Worm (Caenorhabditis elegans) whole organism, L3 larva: ENCODE measurements around the gene attf-4.

Experiments used
- R02D3.7 ChIP-seq: fragments of 150-350 bp; optimal IDR thresholded peaks from 2 replicates; lab custom pipeline; 2014; ENCODE audit warnings: missing biosample characterization, missing genetic modification characterization
- ZK546.5 ChIP-seq: sonication (generic microtip); optimal IDR thresholded peaks from 2 replicates; lab custom pipeline; 2017; ENCODE audit warnings: missing biosample characterization, missing genetic modification characterization
- aly-2 ChIP-seq: fragments of 150-350 bp; optimal IDR thresholded peaks from 2 replicates; lab custom pipeline; 2014; ENCODE audit warnings: missing biosample characterization, missing genetic modification characterization
- ama-1 ChIP-seq: fragments of 150-350 bp; optimal IDR thresholded peaks from 2 replicates; lab custom pipeline; 2018
- ceh-28 ChIP-seq: fragments of 150-350 bp; optimal IDR thresholded peaks from 2 replicates; lab custom pipeline; 2014; ENCODE audit warnings: missing biosample characterization, missing genetic modification reagents, missing genetic modification characterization
- ceh-9 ChIP-seq: sonication (generic microtip); optimal IDR thresholded peaks from 2 replicates; lab custom pipeline; 2018; ENCODE audit warnings: missing biosample characterization, missing genetic modification characterization
- daf-12 ChIP-seq: fragments of 150-350 bp; optimal IDR thresholded peaks from 2 replicates; lab custom pipeline; 2014; ENCODE audit warnings: missing biosample characterization, missing genetic modification reagents, missing genetic modification characterization
- egl-27 ChIP-seq: sonication (generic microtip); optimal IDR thresholded peaks from 4 replicates; lab custom pipeline; 2017; ENCODE audit warnings: missing biosample characterization, missing genetic modification reagents, missing genetic modification characterization
- egl-5 ChIP-seq: fragments of 150-350 bp; optimal IDR thresholded peaks from 2 replicates; lab custom pipeline; 2017; ENCODE audit warnings: missing biosample characterization, missing genetic modification reagents, missing genetic modification characterization, inconsistent platforms
- elt-1 ChIP-seq: fragments of 150-350 bp; optimal IDR thresholded peaks from 2 replicates; lab custom pipeline; 2014; ENCODE audit warnings: missing biosample characterization, missing genetic modification characterization
- elt-2 ChIP-seq: sonication (generic microtip); optimal IDR thresholded peaks from 2 replicates; lab custom pipeline; 2016; ENCODE audit warnings: missing genetic modification reagents, mild to moderate bottlenecking, missing genetic modification characterization, missing compliant biosample characterization
- elt-3 ChIP-seq, 3 experiments: fragments of 150-350 bp in 1 of 3; sonication (generic microtip) in 2 of 3; optimal IDR thresholded peaks; 2 replicates in 2 of 3; 4 replicates in 1 of 3; lab custom pipeline; 2014 to 2017; ENCODE audit warnings: missing biosample characterization in 3 of 3, missing genetic modification characterization in 3 of 3
- fkh-10 ChIP-seq: sonication (generic microtip); optimal IDR thresholded peaks from 2 replicates; lab custom pipeline; 2017; ENCODE audit warnings: missing biosample characterization, missing genetic modification reagents, missing genetic modification characterization
- fkh-2 ChIP-seq: fragments of 150-350 bp; optimal IDR thresholded peaks from 2 replicates; lab custom pipeline; 2014; ENCODE audit warnings: missing biosample characterization, missing genetic modification reagents, missing genetic modification characterization
- fos-1 ChIP-seq: fragments of 150-350 bp; optimal IDR thresholded peaks from 2 replicates; lab custom pipeline; 2014; ENCODE audit warnings: missing biosample characterization, missing genetic modification characterization
- hmg-11 ChIP-seq: sonication (generic microtip); optimal IDR thresholded peaks from 2 replicates; lab custom pipeline; 2016; ENCODE audit warnings: missing genetic modification characterization, missing compliant biosample characterization
- jun-1 ChIP-seq: fragments of 150-350 bp; optimal IDR thresholded peaks from 2 replicates; lab custom pipeline; 2014; ENCODE audit warnings: missing biosample characterization, missing genetic modification reagents, missing genetic modification characterization
- lin-15B ChIP-seq: fragments of 150-350 bp; optimal IDR thresholded peaks from 2 replicates; lab custom pipeline; 2014; ENCODE audit warnings: missing biosample characterization, missing genetic modification characterization
- lin-39 ChIP-seq: fragments of 150-350 bp; optimal IDR thresholded peaks from 2 replicates; lab custom pipeline; 2018; ENCODE audit warnings: missing biosample characterization, missing genetic modification reagents, missing genetic modification characterization
- lsy-12 ChIP-seq: sonication (generic microtip); optimal IDR thresholded peaks from 2 replicates; lab custom pipeline; 2016; ENCODE audit warnings: mild to moderate bottlenecking, missing genetic modification characterization, missing compliant biosample characterization
- mdl-1 ChIP-seq: fragments of 150-350 bp; optimal IDR thresholded peaks from 2 replicates; lab custom pipeline; 2014; ENCODE audit warnings: missing biosample characterization, missing genetic modification characterization
- mml-1 ChIP-seq: fragments of 150-350 bp; sonication (generic microtip); optimal IDR thresholded peaks from 3 replicates; lab custom pipeline; 2014; ENCODE audit warnings: missing biosample characterization, missing genetic modification characterization
- nfya-1 ChIP-seq: sonication (generic microtip); optimal IDR thresholded peaks from 2 replicates; lab custom pipeline; 2017; ENCODE audit warnings: missing genetic modification characterization, mild to moderate bottlenecking, missing compliant biosample characterization, antibody characterized with exemption, moderate library complexity; ENCODE audit not compliant: insufficient read depth
- nhr-11 ChIP-seq: fragments of 150-350 bp; optimal IDR thresholded peaks from 2 replicates; lab custom pipeline; 2014; ENCODE audit warnings: missing biosample characterization, missing genetic modification characterization
- nhr-12 ChIP-seq: fragments of 150-350 bp; optimal IDR thresholded peaks from 2 replicates; lab custom pipeline; 2014; ENCODE audit warnings: missing biosample characterization, missing genetic modification characterization
- nhr-23 ChIP-seq: fragments of 150-350 bp; optimal IDR thresholded peaks from 2 replicates; lab custom pipeline; 2014; ENCODE audit warnings: missing biosample characterization, missing genetic modification reagents, missing genetic modification characterization
- nhr-237 ChIP-seq: fragments of 150-350 bp; optimal IDR thresholded peaks from 2 replicates; lab custom pipeline; 2014; ENCODE audit warnings: missing biosample characterization, missing genetic modification characterization
- nhr-25 ChIP-seq: sonication (generic microtip); optimal IDR thresholded peaks from 2 replicates; lab custom pipeline; 2017; ENCODE audit warnings: missing biosample characterization, missing genetic modification characterization
- nhr-28 ChIP-seq: fragments of 150-350 bp; optimal IDR thresholded peaks from 2 replicates; lab custom pipeline; 2014; ENCODE audit warnings: missing biosample characterization, missing genetic modification characterization
- nhr-43 ChIP-seq: sonication (generic microtip); optimal IDR thresholded peaks from 2 replicates; lab custom pipeline; 2016; ENCODE audit warnings: mild to moderate bottlenecking, missing genetic modification characterization, missing compliant biosample characterization; ENCODE audit not compliant: poor library complexity, severe bottlenecking
- nhr-77 ChIP-seq: fragments of 150-350 bp; optimal IDR thresholded peaks from 2 replicates; lab custom pipeline; 2014; ENCODE audit warnings: missing biosample characterization, missing genetic modification characterization
- pha-4 ChIP-seq: fragments of 150-350 bp; optimal IDR thresholded peaks from 2 replicates; lab custom pipeline; 2014; ENCODE audit warnings: missing biosample characterization, missing genetic modification reagents, missing genetic modification characterization
- pqm-1 ChIP-seq: fragments of 150-350 bp; optimal IDR thresholded peaks from 2 replicates; lab custom pipeline; 2017; ENCODE audit warnings: missing biosample characterization, missing genetic modification characterization, inconsistent platforms
- sea-2 ChIP-seq: fragments of 150-350 bp; sonication (generic microtip); optimal IDR thresholded peaks from 4 replicates; lab custom pipeline; 2014; ENCODE audit warnings: missing biosample characterization, missing genetic modification reagents, missing genetic modification characterization
- skn-1 ChIP-seq: fragments of 150-350 bp; optimal IDR thresholded peaks from 2 replicates; lab custom pipeline; 2014; ENCODE audit warnings: missing biosample characterization, missing genetic modification characterization
- snpc-4 ChIP-seq: fragments of 150-350 bp; optimal IDR thresholded peaks from 2 replicates; lab custom pipeline; 2014; ENCODE audit warnings: missing biosample characterization, missing genetic modification characterization
- unc-39 ChIP-seq: sonication (generic microtip); optimal IDR thresholded peaks from 4 replicates; lab custom pipeline; 2017; ENCODE audit warnings: missing biosample characterization, missing genetic modification characterization
- zag-1 ChIP-seq: fragments of 150-350 bp; optimal IDR thresholded peaks from 2 replicates; lab custom pipeline; 2014; ENCODE audit warnings: missing biosample characterization, missing genetic modification characterization
- ztf-11 ChIP-seq: fragments of 150-350 bp; optimal IDR thresholded peaks from 2 replicates; lab custom pipeline; 2014; ENCODE audit warnings: missing biosample characterization, missing genetic modification characterization
- ztf-4 ChIP-seq: fragments of 150-350 bp; optimal IDR thresholded peaks from 2 replicates; lab custom pipeline; 2014; ENCODE audit warnings: missing biosample characterization, missing genetic modification characterization

attf-4 gene

DNA sequence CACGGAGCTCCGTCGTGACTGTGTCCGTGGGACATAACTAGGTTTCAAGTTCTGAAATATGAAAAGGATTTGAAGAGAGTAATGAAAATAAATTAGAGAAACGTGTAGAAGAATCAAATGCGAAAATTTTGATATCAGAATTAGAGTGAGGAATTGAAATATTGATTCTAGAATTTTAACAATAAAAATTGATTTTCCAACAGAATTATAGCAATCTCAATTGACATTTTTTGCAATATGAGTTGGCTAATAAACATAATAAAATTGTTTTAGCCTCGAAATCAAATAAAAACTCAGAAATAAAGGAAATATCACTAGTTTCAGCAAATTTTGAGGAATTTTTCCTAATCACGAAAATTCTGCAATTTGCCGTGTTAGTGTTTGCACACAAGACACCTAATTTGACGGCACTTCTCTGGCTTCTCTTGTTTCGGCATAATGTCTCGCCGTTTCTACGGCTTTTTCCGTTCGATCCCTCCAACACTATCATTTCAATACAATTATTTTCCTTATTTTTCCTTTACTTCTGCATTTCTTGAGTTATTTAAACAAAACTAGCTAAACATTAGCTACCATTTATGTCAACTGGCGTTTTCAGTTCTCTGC is 36.0 kb downstream of the attf-4 start, which contains the start of gene nmt-1:
Gene nmt-1 (minus strand): TSS at position 51 of the 606 bp plus-strand sequence.
- TF ChIP-seq lin-15B (tag; lab: Kevin White, UChicago) (peak; percentile 28), ama-1 (lab: Kevin White, UChicago) (no peak), elt-3 (tag; optimal IDR thresholded peaks at IDR 0.05; lab: Kevin White, UChicago) (no peak), fos-1 (tag; lab: Kevin White, UChicago) (no peak), pha-4 (tag; lab: Kevin White, UChicago) (peak; percentile 43), aly-2 (tag; lab: Kevin White, UChicago) (no peak), unc-39 (tag; lab: Kevin White, UChicago) (no peak), lin-39 (peak; percentile 7), mml-1 (tag; lab: Kevin White, UChicago) (no peak), nhr-23 (tag; lab: Kevin White, UChicago) (no peak), nhr-25 (tag; lab: Kevin White, UChicago) (peak; percentile 54), nhr-28 (tag; lab: Kevin White, UChicago) (no peak), jun-1 (tag; lab: Kevin White, UChicago) (no peak), nhr-12 (no peak), egl-27 (tag; lab: Kevin White, UChicago) (no peak), fkh-10 (no peak), elt-1 (tag; lab: Kevin White, UChicago) (no peak), fkh-2 (tag; lab: Kevin White, UChicago) (no peak), sea-2 (GFP tag; lab: Kevin White, UChicago) (no peak), ZK546.5 (tag; lab: Kevin White, UChicago) (no peak), nhr-11 (no peak), zag-1 (no peak), lsy-12 (no peak), egl-5 (no peak), daf-12 (tag; lab: Kevin White, UChicago) (no peak), nhr-77 (tag; lab: Kevin White, UChicago) (no peak), ztf-11 (no peak), mdl-1 (tag; lab: Kevin White, UChicago) (no peak), nfya-1 (peak; percentile 42), pqm-1 (tag; lab: Kevin White, UChicago) (no peak), ztf-4 (tag; lab: Kevin White, UChicago) (no peak), snpc-4 (tag; lab: Kevin White, UChicago) (no peak), ceh-28 (no peak), elt-2 (tag; lab: Kevin White, UChicago) (no peak), R02D3.7 (tag; lab: Kevin White, UChicago) (no peak), hmg-11 (tag; lab: Kevin White, UChicago) (peak; percentile 76), ceh-9 (no peak), skn-1 (tag; lab: Kevin White, UChicago) (peak; percentile 49)

DNA sequence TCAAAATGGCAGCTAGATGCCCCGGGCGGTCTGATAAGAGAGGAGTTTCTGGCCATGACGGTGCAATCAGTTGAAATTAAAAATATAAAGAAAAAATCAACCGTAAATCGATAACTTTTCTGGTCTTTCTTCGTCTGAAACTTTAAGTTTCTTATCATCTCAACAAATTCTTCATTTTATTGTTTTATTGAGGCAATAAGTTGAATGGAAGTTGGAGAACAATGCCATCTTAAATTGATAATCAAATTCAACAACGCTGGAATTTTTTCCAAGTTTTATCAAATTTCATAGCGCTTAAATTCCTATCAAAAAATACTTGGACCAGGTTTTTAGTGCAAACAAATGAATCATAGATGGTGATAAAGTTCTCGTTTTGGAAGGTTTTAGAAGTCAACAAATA is 36.6 kb downstream of the attf-4 start:
- TF ChIP-seq nhr-11 (no peak), nhr-43 (tag; lab: Kevin White, UChicago) (no peak), aly-2 (tag; lab: Kevin White, UChicago) (no peak), pqm-1 (tag; lab: Kevin White, UChicago) (peak; percentile 77), lin-39 (no peak), ceh-28 (no peak), nhr-12 (no peak), ZK546.5 (tag; lab: Kevin White, UChicago) (no peak), skn-1 (tag; lab: Kevin White, UChicago) (no peak), R02D3.7 (tag; lab: Kevin White, UChicago) (no peak), nhr-25 (tag; lab: Kevin White, UChicago) (no peak), snpc-4 (tag; lab: Kevin White, UChicago) (no peak), sea-2 (GFP tag; lab: Kevin White, UChicago) (no peak), nhr-237 (tag; lab: Kevin White, UChicago) (no peak), pha-4 (tag; lab: Kevin White, UChicago) (peak; percentile 39), elt-3 (tag; optimal IDR thresholded peaks at IDR 0.05; lab: Kevin White, UChicago) (no peak), elt-1 (tag; lab: Kevin White, UChicago) (no peak), lin-15B (tag; lab: Kevin White, UChicago) (no peak), elt-2 (tag; lab: Kevin White, UChicago) (peak; percentile 97)
- TF ChIP-seq, all 47 proteins: peak for 3
